Worm (Caenorhabditis elegans) whole organism, midembryonic: ENCODE measurements around the gene nlf-1.

Experiments used
- T22C8.4 ChIP-seq: fragments of 200-800 bp; sonication (Bioruptor generic); IDR thresholded peaks from 2 replicates; pipeline ENCODE4 v1.3.6; 2022; ENCODE audit warnings: missing genetic modification characterization, missing compliant biosample characterization
- klf-2 ChIP-seq: fragments of 200-800 bp; sonication (Bioruptor generic); conservative IDR thresholded peaks from 2 replicates; pipeline ENCODE4 v1.3.6; 2022; ENCODE audit warnings: missing genetic modification reagents, missing genetic modification characterization, missing compliant biosample characterization
- med-1 ChIP-seq: sonication (generic microtip); optimal IDR thresholded peaks from 2 replicates; lab custom pipeline; 2017; ENCODE audit warnings: missing genetic modification characterization, mild to moderate bottlenecking, missing compliant biosample characterization, antibody characterized with exemption, missing genetic modification reagents; ENCODE audit not compliant: insufficient read depth

ce11 chrX:1035039-1035598 lies 17.8 kb upstream of the nlf-1 start, which contains the start of the genes stau-1 and sec-22:
- TF ChIP-seq med-1 (GFP tag; lab: Kevin White, UChicago): no peak
- TF ChIP-seq klf-2 (GFP tag; lab: Robert Waterston, UW): no peak
- peak; percentile 39; the same call in 1 of the 2 replicates for TF ChIP-seq T22C8.4 (GFP tag; lab: Robert Waterston, UW)
